Worm (Caenorhabditis elegans) whole organism, late embryonic: Measurements from ENCODE around the gene faxc-1.

Experiments
- C38D4.7 ChIP-seq: fragments of 200-800 bp; sonication (Bioruptor generic); optimal IDR thresholded peaks from 2 replicates; lab custom pipeline; 2018; ENCODE audit warnings: mild to moderate bottlenecking, missing genetic modification characterization, moderate library complexity, missing compliant biosample characterization
- F13H6.1 ChIP-seq: sonication (generic microtip); optimal IDR thresholded peaks from 2 replicates; lab custom pipeline; 2016; ENCODE audit warnings: missing genetic modification characterization, missing compliant biosample characterization
- K02D7.2 ChIP-seq: sonication (generic microtip); optimal IDR thresholded peaks from 2 replicates; lab custom pipeline; 2017; ENCODE audit warnings: mild to moderate bottlenecking, missing genetic modification characterization, missing compliant biosample characterization
- K09A11.1 ChIP-seq: sonication (generic microtip); optimal IDR thresholded peaks from 2 replicates; lab custom pipeline; 2017; ENCODE audit warnings: antibody characterized with exemption, mild to moderate bottlenecking, missing genetic modification characterization, missing compliant biosample characterization; ENCODE audit not compliant: insufficient read depth
- Y22D7AL.16 ChIP-seq: sonication (generic microtip); optimal IDR thresholded peaks from 2 replicates; lab custom pipeline; 2016; ENCODE audit warnings: missing genetic modification characterization, missing compliant biosample characterization
- ahr-1 ChIP-seq: sonication (generic microtip); optimal IDR thresholded peaks from 2 replicates; lab custom pipeline; 2016; ENCODE audit warnings: missing genetic modification characterization, missing compliant biosample characterization
- ceh-14 ChIP-seq: sonication (generic microtip); optimal IDR thresholded peaks from 2 replicates; lab custom pipeline; 2016; ENCODE audit warnings: missing genotype, missing genetic modification characterization, missing compliant biosample characterization
- ceh-2 ChIP-seq: sonication (generic microtip); optimal IDR thresholded peaks from 2 replicates; lab custom pipeline; 2016; ENCODE audit warnings: missing genotype, missing genetic modification characterization, missing compliant biosample characterization
- ceh-22 ChIP-seq: sonication (generic microtip); optimal IDR thresholded peaks from 2 replicates; lab custom pipeline; 2017; ENCODE audit warnings: missing biosample characterization, missing genetic modification characterization
- ceh-24 ChIP-seq: sonication (generic microtip); optimal IDR thresholded peaks from 2 replicates; lab custom pipeline; 2016; ENCODE audit warnings: mild to moderate bottlenecking, missing genetic modification characterization, missing compliant biosample characterization
- ceh-30 ChIP-seq: fragments of 150-350 bp; optimal IDR thresholded peaks from 2 replicates; lab custom pipeline; 2014; ENCODE audit warnings: missing biosample characterization, missing genetic modification characterization
- ceh-31 ChIP-seq: sonication (generic microtip); optimal IDR thresholded peaks from 2 replicates; lab custom pipeline; 2016; ENCODE audit warnings: missing genetic modification characterization, missing compliant biosample characterization
- ceh-34 ChIP-seq: sonication (generic microtip); optimal IDR thresholded peaks from 2 replicates; lab custom pipeline; 2016; ENCODE audit warnings: mild to moderate bottlenecking, missing genetic modification characterization, missing compliant biosample characterization
- ceh-6 ChIP-seq: fragments of 200-800 bp; sonication (Bioruptor generic); optimal IDR thresholded peaks from 2 replicates; lab custom pipeline; 2018; ENCODE audit warnings: mild to moderate bottlenecking, missing genetic modification characterization, missing compliant biosample characterization
- ceh-9 ChIP-seq: sonication (generic microtip); optimal IDR thresholded peaks from 2 replicates; lab custom pipeline; 2016; ENCODE audit warnings: mild to moderate bottlenecking, missing genetic modification characterization, inconsistent platforms, missing compliant biosample characterization
- dmd-4 ChIP-seq: sonication (generic microtip); optimal IDR thresholded peaks from 2 replicates; lab custom pipeline; 2016; ENCODE audit warnings: borderline replicate concordance, missing genetic modification characterization, missing compliant biosample characterization
- dve-1 ChIP-seq: sonication (generic microtip); optimal IDR thresholded peaks from 2 replicates; lab custom pipeline; 2017; ENCODE audit warnings: antibody characterized with exemption, mild to moderate bottlenecking, missing genetic modification characterization, missing compliant biosample characterization
- elt-2 ChIP-seq: sonication (generic microtip); optimal IDR thresholded peaks from 2 replicates; lab custom pipeline; 2016; ENCODE audit warnings: missing genetic modification reagents, missing genetic modification characterization, missing compliant biosample characterization
- fax-1 ChIP-seq: sonication (generic microtip); optimal IDR thresholded peaks from 2 replicates; lab custom pipeline; 2016; ENCODE audit warnings: missing genotype, missing genetic modification characterization, missing compliant biosample characterization
- fkh-10 ChIP-seq: fragments of 150-350 bp; optimal IDR thresholded peaks from 2 replicates; lab custom pipeline; 2014; ENCODE audit warnings: missing biosample characterization, missing genetic modification reagents, missing genetic modification characterization
- fkh-6 ChIP-seq: sonication (generic microtip); optimal IDR thresholded peaks from 2 replicates; lab custom pipeline; 2016; ENCODE audit warnings: missing genetic modification characterization, missing compliant biosample characterization
- gmeb-2 ChIP-seq: sonication (generic microtip); optimal IDR thresholded peaks from 2 replicates; lab custom pipeline; 2016; ENCODE audit warnings: missing genetic modification characterization, inconsistent platforms, missing compliant biosample characterization
- hlh-13 ChIP-seq: fragments of 200-800 bp; sonication (Bioruptor generic); optimal IDR thresholded peaks from 2 replicates; lab custom pipeline; 2018; ENCODE audit warnings: mild to moderate bottlenecking, missing genetic modification characterization, missing compliant biosample characterization
- hlh-15 ChIP-seq: sonication (generic microtip); optimal IDR thresholded peaks from 2 replicates; lab custom pipeline; 2016; ENCODE audit warnings: missing genetic modification characterization, missing compliant biosample characterization
- hlh-30 ChIP-seq: sonication (generic microtip); optimal IDR thresholded peaks from 2 replicates; lab custom pipeline; 2017; ENCODE audit warnings: antibody characterized with exemption, missing genetic modification characterization, missing compliant biosample characterization; ENCODE audit not compliant: insufficient read depth
- hlh-8 ChIP-seq: sonication (generic microtip); optimal IDR thresholded peaks from 2 replicates; lab custom pipeline; 2016; ENCODE audit warnings: missing genotype, missing genetic modification characterization, missing compliant biosample characterization
- lin-11 ChIP-seq: fragments of 200-800 bp; sonication (Bioruptor generic); optimal IDR thresholded peaks from 2 replicates; lab custom pipeline; 2018; ENCODE audit warnings: mild to moderate bottlenecking, missing genetic modification characterization, missing compliant biosample characterization
- mec-3 ChIP-seq: sonication (generic microtip); optimal IDR thresholded peaks from 2 replicates; lab custom pipeline; 2016; ENCODE audit warnings: borderline replicate concordance, missing genetic modification characterization, missing compliant biosample characterization
- nfya-1 ChIP-seq: sonication (generic microtip); optimal IDR thresholded peaks from 2 replicates; lab custom pipeline; 2017; ENCODE audit warnings: missing genetic modification characterization, mild to moderate bottlenecking, missing compliant biosample characterization, antibody characterized with exemption, moderate library complexity
- nhr-232 ChIP-seq: sonication (generic microtip); optimal IDR thresholded peaks from 2 replicates; lab custom pipeline; 2016; ENCODE audit warnings: missing genetic modification characterization, missing compliant biosample characterization
- odd-2 ChIP-seq: sonication (generic microtip); optimal IDR thresholded peaks from 2 replicates; lab custom pipeline; 2017; ENCODE audit warnings: antibody characterized with exemption, mild to moderate bottlenecking, missing genetic modification characterization, missing compliant biosample characterization
- pat-9 ChIP-seq: fragments of 200-800 bp; sonication (Bioruptor generic); optimal IDR thresholded peaks from 2 replicates; lab custom pipeline; 2018; ENCODE audit warnings: mild to moderate bottlenecking, missing genetic modification characterization, moderate library complexity, missing compliant biosample characterization
- pax-1 ChIP-seq: fragments of 150-350 bp; optimal IDR thresholded peaks from 2 replicates; lab custom pipeline; 2014; ENCODE audit warnings: missing biosample characterization, missing genetic modification characterization
- pha-4 ChIP-seq: fragments of 150-350 bp; optimal IDR thresholded peaks from 2 replicates; lab custom pipeline; 2018; ENCODE audit warnings: missing biosample characterization, missing genetic modification reagents, missing genetic modification characterization
- pqm-1 ChIP-seq: sonication (generic microtip); optimal IDR thresholded peaks from 2 replicates; lab custom pipeline; 2016; ENCODE audit warnings: missing genetic modification characterization, missing compliant biosample characterization
- pros-1 ChIP-seq: fragments of 150-350 bp; optimal IDR thresholded peaks from 2 replicates; lab custom pipeline; 2014; ENCODE audit warnings: missing biosample characterization, missing genetic modification reagents, missing genetic modification characterization
- ref-2 ChIP-seq: sonication (generic microtip); optimal IDR thresholded peaks from 2 replicates; lab custom pipeline; 2016; ENCODE audit warnings: missing genetic modification characterization, missing compliant biosample characterization
- rnt-1 ChIP-seq: sonication (generic microtip); optimal IDR thresholded peaks from 2 replicates; lab custom pipeline; 2016; ENCODE audit warnings: missing genetic modification characterization, missing compliant biosample characterization
- sdc-2 ChIP-seq: sonication (generic microtip); optimal IDR thresholded peaks from 2 replicates; lab custom pipeline; 2016; ENCODE audit warnings: missing genotype, missing genetic modification characterization, missing compliant biosample characterization
- sox-4 ChIP-seq: sonication (generic microtip); optimal IDR thresholded peaks from 2 replicates; lab custom pipeline; 2017; ENCODE audit warnings: mild to moderate bottlenecking, missing genetic modification characterization, inconsistent platforms, missing compliant biosample characterization
- tbx-2 ChIP-seq: sonication (generic microtip); optimal IDR thresholded peaks from 2 replicates; lab custom pipeline; 2016; ENCODE audit warnings: missing genetic modification characterization, missing compliant biosample characterization
- tbx-7 ChIP-seq: sonication (generic microtip); optimal IDR thresholded peaks from 2 replicates; lab custom pipeline; 2016; ENCODE audit warnings: missing genotype, missing genetic modification characterization, missing compliant biosample characterization
- ttx-3 ChIP-seq: sonication (generic microtip); optimal IDR thresholded peaks from 2 replicates; lab custom pipeline; 2016; ENCODE audit warnings: missing genetic modification reagents, missing genetic modification characterization, missing compliant biosample characterization
- unc-3 ChIP-seq, 2 experiments: fragments of 200-800 bp in 1 of 2; sonication (Bioruptor generic) in 1 of 2; sonication (generic microtip) in 1 of 2; conservative IDR thresholded peaks in 1 of 2; optimal IDR thresholded peaks in 1 of 2; 2 replicates each; pipeline versions ENCODE4 v1.3.6 to Lab custom; 2016 to 2022; ENCODE audit warnings: missing compliant biosample characterization in 2 of 2, missing genetic modification characterization in 2 of 2, missing genetic modification reagents in 1 of 2
- unc-55 ChIP-seq: sonication (generic microtip); optimal IDR thresholded peaks from 2 replicates; lab custom pipeline; 2017; ENCODE audit warnings: missing biosample characterization, missing genetic modification reagents, missing genetic modification characterization
- ztf-16 ChIP-seq: sonication (generic microtip); optimal IDR thresholded peaks from 2 replicates; lab custom pipeline; 2017; ENCODE audit warnings: missing genetic modification characterization, missing compliant biosample characterization

The faxc-1 gene

DNA sequence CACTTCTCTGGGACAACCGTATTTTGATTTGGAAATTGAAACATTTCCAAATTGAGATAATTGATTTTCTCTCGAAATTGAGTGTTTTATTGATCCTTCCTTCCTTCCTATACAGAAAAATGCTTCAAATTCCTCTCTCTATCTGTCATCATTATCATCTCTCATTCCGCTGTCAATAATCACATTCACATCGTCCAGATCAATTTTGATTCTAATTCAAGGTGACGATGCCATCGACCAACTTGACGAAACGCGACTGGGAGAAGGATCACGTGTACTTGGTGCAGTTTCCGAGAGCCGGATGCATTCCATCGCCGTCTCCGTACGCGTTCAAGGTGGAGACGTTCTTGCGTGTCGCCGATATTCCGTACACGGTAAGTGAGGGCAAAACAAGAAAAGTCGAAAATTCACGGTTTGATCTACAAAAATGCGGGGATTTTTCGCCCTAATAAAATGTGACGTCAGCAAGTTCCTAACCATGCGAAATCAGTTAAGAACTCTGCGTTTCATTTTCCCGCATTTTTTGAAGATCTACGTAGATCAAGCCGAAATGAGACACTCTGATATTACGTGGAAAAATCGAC is at the start of gene faxc-1:
Gene faxc-1 (plus strand): TSS at position 222 of the 584 bp plus-strand sequence.
- TF ChIP-seq lin-11 (tag; lab: Kevin White, UChicago) (no peak), ceh-14 (no peak), fax-1 (tag; lab: Kevin White, UChicago) (no peak), ceh-22 (tag; lab: Kevin White, UChicago) (no peak), dve-1 (tag; lab: Kevin White, UChicago) (no peak), unc-55 (GFP tag; lab: Kevin White, UChicago) (peak; percentile 29)

DNA sequence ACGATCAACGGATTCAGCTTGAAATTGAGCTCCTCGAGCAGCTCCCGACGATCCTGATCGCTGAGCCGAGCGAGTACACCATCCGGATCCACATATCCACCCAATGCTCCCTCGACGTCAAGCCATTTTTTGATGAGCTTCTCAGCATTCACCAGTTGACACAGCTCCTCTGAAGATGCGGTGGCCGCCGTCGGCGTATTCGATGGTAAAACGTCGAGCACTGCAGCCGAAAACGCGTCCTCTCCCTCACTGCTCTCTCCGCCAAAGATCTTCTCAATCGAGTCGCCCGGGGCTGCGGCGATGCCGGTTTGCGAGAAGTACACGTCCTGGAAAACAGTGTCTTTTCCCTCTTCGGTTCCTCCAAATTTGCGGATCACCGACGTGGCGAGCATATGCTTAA is 49.4 kb upstream of the faxc-1 start:
- TF ChIP-seq hlh-15 = no peak
- no peak for TF ChIP-seq fax-1 (tag; lab: Kevin White, UChicago)
- no peak for TF ChIP-seq odd-2 (tag; lab: Kevin White, UChicago)
- no peak for TF ChIP-seq pros-1
- TF ChIP-seq nfya-1 (tag; lab: Kevin White, UChicago) = no peak
- no peak for TF ChIP-seq sox-4 (tag; lab: Kevin White, UChicago)
- no peak for TF ChIP-seq ttx-3
- TF ChIP-seq, all 69 proteins: peak for 0

DNA sequence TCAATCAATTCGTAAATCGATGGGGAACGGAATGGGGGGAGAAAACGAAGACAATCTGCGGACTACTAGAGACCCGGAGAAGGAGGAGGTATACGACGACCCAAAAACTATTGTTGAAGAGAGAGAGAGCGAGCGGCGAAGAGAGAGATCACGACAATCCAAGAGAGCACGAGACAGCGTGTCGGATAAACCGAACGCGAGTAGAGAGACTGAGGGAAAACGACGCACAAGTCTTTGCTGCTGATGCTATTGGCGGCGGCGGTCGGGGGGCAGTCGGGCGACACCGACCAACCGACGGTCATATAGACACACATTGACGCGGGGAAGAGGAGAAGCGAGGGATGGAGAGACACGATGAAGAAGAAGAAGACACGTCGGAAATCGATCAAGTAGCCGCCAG is 41.5 kb upstream of the faxc-1 start:
- TF ChIP-seq ceh-2 (tag; lab: Kevin White, UChicago) (peak; percentile 54), nhr-232 (tag; lab: Kevin White, UChicago) (no peak), fkh-10 (GFP tag; lab: Kevin White, UChicago) (no peak), ztf-16 (tag; lab: Kevin White, UChicago) (no peak), ceh-34 (tag; lab: Kevin White, UChicago) (peak; percentile 91), tbx-7 (tag; lab: Kevin White, UChicago) (peak; percentile 3), K09A11.1 (tag; lab: Kevin White, UChicago) (peak; percentile 74), gmeb-2 (tag; lab: Kevin White, UChicago) (no peak), ttx-3 (no peak), unc-3 (GFP tag; conservative IDR thresholded peaks at IDR 0.05; lab: Robert Waterston, UW) (no peak), unc-3 (tag; optimal IDR thresholded peaks at IDR 0.05; lab: Kevin White, UChicago) (no peak), ref-2 (tag; lab: Kevin White, UChicago) (peak; percentile 88), ceh-14 (peak; percentile 46), F13H6.1 (peak; percentile 66), ceh-6 (GFP tag; lab: Kevin White, UChicago) (peak; percentile 10), ceh-22 (tag; lab: Kevin White, UChicago) (no peak), pax-1 (tag; lab: Kevin White, UChicago) (no peak), nfya-1 (tag; lab: Kevin White, UChicago) (peak; percentile 96), ceh-30 (tag; lab: Kevin White, UChicago) (no peak), sox-4 (tag; lab: Kevin White, UChicago) (no peak), pqm-1 (no peak), unc-55 (GFP tag; lab: Kevin White, UChicago) (peak; percentile 86), dmd-4 (tag; lab: Kevin White, UChicago) (peak; percentile 22), ceh-9 (tag; lab: Kevin White, UChicago) (no peak), K02D7.2 (tag; lab: Kevin White, UChicago) (no peak), ahr-1 (no peak), hlh-13 (GFP tag; lab: Kevin White, UChicago) (no peak), ceh-31 (tag; lab: Kevin White, UChicago) (peak; percentile 87), tbx-2 (tag; lab: Kevin White, UChicago) (peak; percentile 80), mec-3 (no peak), sdc-2 (peak; percentile 77), pat-9 (tag; lab: Kevin White, UChicago) (no peak), rnt-1 (tag; lab: Kevin White, UChicago) (peak; percentile 83), hlh-15 (no peak), elt-2 (tag; lab: Kevin White, UChicago) (no peak), fkh-6 (tag; lab: Kevin White, UChicago) (no peak), pros-1 (peak; percentile 88), hlh-30 (tag; lab: Kevin White, UChicago) (peak; percentile 78), ceh-24 (tag; lab: Kevin White, UChicago) (no peak), C38D4.7 (GFP tag; lab: Kevin White, UChicago) (no peak), dve-1 (tag; lab: Kevin White, UChicago) (peak; percentile 64), Y22D7AL.16 (tag; lab: Kevin White, UChicago) (no peak), pha-4 (tag; lab: Kevin White, UChicago) (no peak), hlh-8 (peak; percentile 15)
